Worm (Caenorhabditis elegans): ENCODE results near the gene fbxb-62.

The fbxb-62 gene

DNA sequence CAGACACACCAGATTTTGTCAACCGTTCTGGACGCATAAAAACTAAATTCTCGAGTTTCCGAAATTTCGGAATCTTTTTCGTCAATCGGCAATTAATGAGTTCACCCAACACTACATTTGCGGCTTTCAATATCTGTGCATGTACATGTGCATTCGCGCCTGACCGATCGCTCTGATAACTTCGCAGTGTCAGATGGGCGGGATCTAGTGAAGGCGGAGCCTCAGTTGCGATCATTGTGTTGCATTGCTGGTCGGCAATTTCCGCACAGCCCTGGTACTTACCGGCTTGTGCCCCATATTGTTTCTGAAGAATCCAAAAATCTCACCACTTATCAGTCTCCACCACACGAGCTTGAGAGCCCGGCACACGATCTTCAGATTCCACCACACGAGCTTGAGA, 41.1 kb downstream of the fbxb-62 start:
- no peak for TF ChIP-seq sox-4 (tag; optimal IDR thresholded peaks at IDR 0.05)
- TF ChIP-seq C16A3.4 (tag; optimal IDR thresholded peaks at IDR 0.05), result no peak
- no peak for TF ChIP-seq C34B4.2 (tag; optimal IDR thresholded peaks at IDR 0.05)
- TF ChIP-seq mep-1 (tag; optimal IDR thresholded peaks at IDR 0.05), result no peak
- TF ChIP-seq unc-30 (tag; optimal IDR thresholded peaks at IDR 0.05), result no peak
- TF ChIP-seq xbp-1 (tag; optimal IDR thresholded peaks at IDR 0.05), result no peak
- no peak for TF ChIP-seq ama-1 (optimal IDR thresholded peaks at IDR 0.05)
- no peak for TF ChIP-seq pag-3 (tag; optimal IDR thresholded peaks at IDR 0.05; ENCODE audit: borderline replicate concordance, insufficient read depth)
- no peak for TF ChIP-seq lir-3 (tag; optimal IDR thresholded peaks at IDR 0.05; ENCODE audit: poor library complexity)
- TF ChIP-seq aha-1 (tag; optimal IDR thresholded peaks at IDR 0.05), result no peak

- no peak for TF ChIP-seq nhr-28 (tag; optimal IDR thresholded peaks at IDR 0.05)
- no peak for TF ChIP-seq fkh-4 (tag; optimal IDR thresholded peaks at IDR 0.05; ENCODE audit: borderline replicate concordance)
- TF ChIP-seq mab-9 (GFP tag; IDR thresholded peaks at IDR 0.05), result no peak
- TF ChIP-seq ceh-63 (GFP tag; optimal IDR thresholded peaks at IDR 0.05), result no peak
- no peak for TF ChIP-seq nhr-71 (tag; optimal IDR thresholded peaks at IDR 0.05)
- no peak for TF ChIP-seq skn-1 (tag; optimal IDR thresholded peaks at IDR 0.05)
- TF ChIP-seq fkh-8 (tag; optimal IDR thresholded peaks at IDR 0.05), result no peak
- no peak for TF ChIP-seq unc-30 (tag; optimal IDR thresholded peaks at IDR 0.05)
- no peak for TF ChIP-seq blmp-1 (tag; optimal IDR thresholded peaks at IDR 0.05)
- TF ChIP-seq ceh-90 (tag; optimal IDR thresholded peaks at IDR 0.05), result no peak
These were observed 42.4 kb downstream of the fbxb-62 start for ce11 chrV:19259403-19259802.

ce11 chrV:19257653-19258052, 44.2 kb downstream of the fbxb-62 start, which contains the start of gene F21D9.3:
Gene F21D9.3 (minus strand): TSS chrV:19257753.
- no peak for TF ChIP-seq nhr-12 (tag; optimal IDR thresholded peaks at IDR 0.05)
- no peak for TF ChIP-seq sptf-1 (tag; optimal IDR thresholded peaks at IDR 0.05)
- no peak for TF ChIP-seq unc-62 (GFP tag; optimal IDR thresholded peaks at IDR 0.05)
- TF ChIP-seq hlh-4 (tag; optimal IDR thresholded peaks at IDR 0.05), result no peak
- no peak for TF ChIP-seq nhr-76 (tag; optimal IDR thresholded peaks at IDR 0.05)
- TF ChIP-seq mdl-1 (tag; optimal IDR thresholded peaks at IDR 0.05), result no peak
- TF ChIP-seq ceh-90 (tag; optimal IDR thresholded peaks at IDR 0.05), result no peak
- TF ChIP-seq tbx-2 (tag; optimal IDR thresholded peaks at IDR 0.05), result no peak
- TF ChIP-seq pax-3 (tag; optimal IDR thresholded peaks at IDR 0.05), result no peak
- no peak for TF ChIP-seq nhr-237 (tag; optimal IDR thresholded peaks at IDR 0.05)
- no peak for TF ChIP-seq egl-13 (tag; optimal IDR thresholded peaks at IDR 0.05)
- no peak for TF ChIP-seq elt-2 (tag; optimal IDR thresholded peaks at IDR 0.05)
- TF ChIP-seq sox-4 (tag; optimal IDR thresholded peaks at IDR 0.05), result no peak
- no peak for TF ChIP-seq fkh-8 (tag; optimal IDR thresholded peaks at IDR 0.05)
- no peak for TF ChIP-seq sup-37 (GFP tag; optimal IDR thresholded peaks at IDR 0.05)
- TF ChIP-seq lin-14 (GFP tag; optimal IDR thresholded peaks at IDR 0.05), result no peak
- no peak for TF ChIP-seq ceh-88 (GFP tag; IDR thresholded peaks at IDR 0.05)
- TF ChIP-seq vab-15 (tag; optimal IDR thresholded peaks at IDR 0.05), result no peak
- TF ChIP-seq ets-5 (GFP tag; IDR thresholded peaks at IDR 0.05), result no peak

- TF ChIP-seq fos-1 (tag; optimal IDR thresholded peaks at IDR 0.05) (no peak), ces-1 (GFP tag; optimal IDR thresholded peaks at IDR 0.05) (no peak), tlp-1 (tag; optimal IDR thresholded peaks at IDR 0.05) (no peak), aha-1 (tag; optimal IDR thresholded peaks at IDR 0.05) (no peak), ama-1 (optimal IDR thresholded peaks at IDR 0.05) (no peak), hpl-2 (GFP tag; optimal IDR thresholded peaks at IDR 0.05) (no peak), snpc-4 (tag; optimal IDR thresholded peaks at IDR 0.05) (no peak), unc-30 (tag; optimal IDR thresholded peaks at IDR 0.05) (no peak), aly-2 (tag; optimal IDR thresholded peaks at IDR 0.05) (no peak), nhr-84 (tag; optimal IDR thresholded peaks at IDR 0.05) (no peak), C34B4.2 (tag; optimal IDR thresholded peaks at IDR 0.05) (no peak), mdl-1 (tag; optimal IDR thresholded peaks at IDR 0.05) (no peak), C16A3.4 (tag; optimal IDR thresholded peaks at IDR 0.05) (no peak), lin-14 (GFP tag; optimal IDR thresholded peaks at IDR 0.05) (no peak), nhr-12 (tag; optimal IDR thresholded peaks at IDR 0.05) (no peak), lir-3 (tag; optimal IDR thresholded peaks at IDR 0.05; ENCODE audit: poor library complexity) (no peak), unc-98 (GFP tag; IDR thresholded peaks at IDR 0.05) (no peak), ceh-8 (GFP tag; optimal IDR thresholded peaks at IDR 0.05) (no peak), lin-13 (GFP tag; optimal IDR thresholded peaks at IDR 0.05) (no peak)
These were observed 48.3 kb downstream of the fbxb-62 start, which contains the start of gene F21D9.4 for ce11 chrV:19253520-19253919. Gene F21D9.4 (plus strand): TSS chrV:19253820.
